Fruit fly (Drosophila melanogaster): ENCODE data around the gene CG42779.

DNA sequence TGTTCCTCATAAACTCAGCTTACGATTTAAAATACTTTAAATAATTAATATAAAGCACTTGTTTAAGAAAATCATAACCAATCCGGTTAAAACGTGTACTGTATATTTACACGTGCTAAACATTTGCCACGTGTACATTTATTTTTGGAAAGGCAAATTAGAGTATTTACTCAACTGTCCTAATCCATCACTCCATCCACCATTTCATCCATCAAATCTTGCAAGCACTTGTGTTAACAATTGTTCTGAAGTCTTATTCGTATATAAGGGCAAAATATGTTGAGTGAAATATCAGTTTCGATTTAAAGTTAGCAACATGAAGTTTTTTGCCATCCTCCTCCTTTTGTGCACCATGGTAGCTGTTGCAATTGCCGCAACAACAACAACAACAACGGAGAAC, at the start of gene CG42779:
- TF ChIP-seq Ets98B (GFP tag; IDR thresholded peaks at IDR 0.05) (no peak), CG10348 (GFP tag; IDR thresholded peaks at IDR 0.05) (no peak), EcR (GFP tag; optimal IDR thresholded peaks at IDR 0.05) (no peak), Pif1B (GFP tag; optimal IDR thresholded peaks at IDR 0.05) (no peak), CG4496 (GFP tag; IDR thresholded peaks at IDR 0.05) (no peak), CG15710 (tag; optimal IDR thresholded peaks at IDR 0.05) (no peak), D1 (tag; optimal IDR thresholded peaks at IDR 0.05) (no peak), CG34367 (tag; optimal IDR thresholded peaks at IDR 0.05) (no peak)
